Worm (Caenorhabditis elegans) whole organism, early embryonic: ENCODE measurements around the gene F41G3.18.

Experiments
- F13C5.2 ChIP-seq: sonication (generic microtip); optimal IDR thresholded peaks from 2 replicates; lab custom pipeline; 2017; ENCODE audit warnings: mild to moderate bottlenecking, missing genetic modification characterization, inconsistent platforms, missing compliant biosample characterization
- ama-1 ChIP-seq: fragments of 150-350 bp; optimal IDR thresholded peaks from 2 replicates; lab custom pipeline; 2014
- scrt-1 ChIP-seq: fragments of 200-800 bp; sonication (Bioruptor generic); IDR thresholded peaks from 2 replicates; pipeline ENCODE4 v1.3.6; 2022; ENCODE audit warnings: missing genetic modification characterization, missing compliant biosample characterization
- tra-4 ChIP-seq: sonication (generic microtip); optimal IDR thresholded peaks from 2 replicates; lab custom pipeline; 2017; ENCODE audit warnings: missing genetic modification characterization, missing compliant biosample characterization

DNA sequence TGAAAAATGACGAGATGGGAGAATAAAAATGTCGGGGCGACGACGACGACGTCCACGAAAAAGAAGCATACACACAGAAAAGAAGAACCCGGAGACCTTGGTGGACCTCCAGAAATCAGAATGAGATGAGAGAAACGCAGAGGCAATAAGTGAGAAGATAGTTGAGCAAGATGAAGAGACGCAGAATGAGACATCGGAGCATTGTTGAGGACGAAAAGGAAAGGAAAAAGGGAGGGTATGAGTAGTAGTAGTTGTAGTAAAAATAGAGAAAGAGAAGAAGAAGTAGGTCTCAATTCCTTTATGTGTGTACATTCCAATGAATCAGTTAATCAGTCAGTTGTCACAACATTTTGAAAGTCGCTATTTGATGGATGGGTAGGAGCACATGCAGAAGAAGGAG lies 38.8 kb upstream of the F41G3.18 start, which contains the start of gene T14B4.8:
- TF ChIP-seq ama-1 (no peak), F13C5.2 (tag; lab: Kevin White, UChicago) (no peak), tra-4 (no peak), scrt-1 (no peak)
